Fruit fly (Drosophila melanogaster) whole organism, larva: Measurements from ENCODE around the gene CG6283.
A peak's percentile ranks its signal among the peaks of the same experiment; 100 is the strongest.

Experiments used
- noc ChIP-seq: fragments of 200-800 bp; sonication (Bioruptor generic); optimal IDR thresholded peaks from 3 replicates; lab custom pipeline; 2019; ENCODE audit warnings: missing biosample characterization, mild to moderate bottlenecking, missing genetic modification characterization, moderate library complexity

CG6283 gene

dm6 chr3R:27005338-27005737, 15.8 kb downstream of the CG6283 start, which contains the start of gene CG6296:
Gene CG6296, minus strand, starts transcription at chr3R:27005469.
- TF ChIP-seq noc (tag; lab: Kevin White, UChicago) = no peak

DNA sequence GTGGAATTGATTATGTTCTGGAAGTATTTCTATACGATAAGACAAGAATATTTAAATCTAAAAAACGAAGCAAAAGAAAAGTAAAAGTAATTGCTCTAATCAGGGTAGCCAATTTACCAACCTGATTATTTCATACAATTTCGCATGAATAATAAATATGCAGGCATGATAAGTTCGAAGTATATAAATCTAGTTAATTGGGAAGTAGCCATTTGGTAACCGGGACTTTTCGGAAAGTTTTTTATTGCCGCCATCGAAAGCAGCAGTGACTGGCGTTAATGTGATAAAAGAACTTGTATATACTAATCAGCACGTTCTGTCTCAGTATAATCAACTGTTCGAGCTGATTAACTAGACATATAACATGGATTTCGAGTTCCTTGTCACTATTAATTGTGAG, 18.4 kb downstream of the CG6283 start:
- peak; percentile 90 for TF ChIP-seq noc (tag; lab: Kevin White, UChicago)

dm6 chr3R:26999452-26999851, 21.7 kb downstream of the CG6283 start, which contains the start of gene CG31077:
Gene CG31077, plus strand, starts transcription at chr3R:26999752.
- TF ChIP-seq noc (tag; lab: Kevin White, UChicago) = no peak

DNA sequence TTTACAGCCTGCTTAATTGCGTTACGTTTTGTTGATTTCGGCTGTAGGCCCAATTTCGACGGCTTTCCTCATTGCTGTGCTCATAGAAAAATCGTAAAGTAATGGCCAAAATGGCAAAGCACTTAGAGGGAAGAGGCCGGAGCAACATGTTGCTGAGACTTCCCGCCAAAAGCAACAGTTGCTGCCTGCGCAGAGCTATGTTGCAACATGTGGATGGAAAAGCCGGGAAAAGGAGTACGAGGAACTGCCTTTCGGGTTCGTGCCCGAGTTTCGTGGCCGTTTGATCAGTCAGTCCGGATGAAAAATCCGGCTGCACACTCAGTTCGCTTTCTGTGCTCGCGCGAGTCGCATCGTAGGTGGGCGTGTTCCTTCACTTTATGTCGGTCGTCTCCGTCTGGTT, 24.5 kb downstream of the CG6283 start, which contains the start of gene RYa-R:
Gene RYa-R (plus strand): TSS at position 339 of the 400 bp plus-strand sequence.
- TF ChIP-seq noc (tag; lab: Kevin White, UChicago) = no peak

- TF ChIP-seq noc (tag; lab: Kevin White, UChicago) = no peak
Measured at dm6 chr3R:26994532-26994931, 26.6 kb downstream of the CG6283 start, which contains the start of gene TwdlC. Gene TwdlC, plus strand, starts transcription at chr3R:26994832.

DNA sequence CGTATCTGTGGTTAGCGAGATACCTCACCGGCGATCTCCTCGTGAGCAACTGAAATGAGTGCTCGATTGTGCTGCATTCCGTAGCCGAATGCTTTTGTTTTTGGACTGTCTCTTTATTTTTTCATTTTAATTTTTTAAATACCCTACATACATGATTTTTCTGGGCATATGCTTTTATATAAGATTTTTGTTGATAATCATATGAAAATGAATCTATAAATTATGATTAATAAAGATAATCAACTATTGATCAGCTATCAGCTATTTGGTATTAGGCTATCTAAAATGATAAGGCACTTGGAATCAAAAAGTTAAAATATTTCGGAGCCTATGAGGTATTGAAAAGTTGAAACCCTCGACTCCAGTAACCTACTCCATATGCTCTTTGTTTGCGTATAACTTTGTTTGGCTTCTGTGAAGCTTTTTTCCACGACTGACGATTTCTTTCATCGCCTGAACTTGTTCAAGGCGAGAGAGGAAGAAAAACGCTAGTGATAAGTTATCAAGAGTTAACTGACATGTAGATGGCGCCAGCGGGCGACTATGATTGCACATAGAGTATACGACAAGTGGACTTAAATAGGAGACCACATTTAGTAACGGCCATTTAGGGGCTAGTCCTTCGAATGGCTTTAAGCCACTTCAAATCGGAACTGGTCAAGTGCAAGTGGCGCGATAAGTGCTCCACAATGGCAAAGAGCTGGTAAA, 31.2 kb downstream of the CG6283 start, which contains the start of gene CG31076:
Gene CG31076 (minus strand): TSS at position 51 of the 708 bp plus-strand sequence.
- TF ChIP-seq noc (tag; lab: Kevin White, UChicago) = peak; percentile 76

dm6 chr3R:26988412-26988981, 32.7 kb downstream of the CG6283 start, which contains the start of gene CG31075:
Gene CG31075, minus strand, starts transcription at chr3R:26988517.
- peak; percentile 85 for TF ChIP-seq noc (tag; lab: Kevin White, UChicago)

- no peak for TF ChIP-seq noc (tag; lab: Kevin White, UChicago)
Measured at dm6 chr3R:26987455-26987854, 33.7 kb downstream of the CG6283 start.

DNA sequence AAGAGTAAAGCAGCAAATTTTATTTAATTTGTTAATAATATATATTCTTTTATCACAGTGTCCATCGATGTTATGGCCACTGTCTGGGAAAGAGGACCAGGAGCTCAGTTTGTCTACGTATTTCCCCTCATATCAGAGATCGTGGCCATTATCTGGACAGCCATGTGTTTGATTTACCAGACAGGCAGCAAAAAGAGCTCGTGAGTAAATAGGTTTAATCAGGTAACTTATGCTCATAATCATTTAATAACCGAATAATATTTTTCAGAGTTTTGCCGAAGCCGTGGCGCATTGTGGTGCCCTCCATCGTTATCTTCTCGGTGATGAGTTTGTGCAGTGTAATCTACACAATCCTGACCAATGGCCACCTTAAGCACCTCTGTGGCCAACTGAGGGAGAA, 36.7 kb downstream of the CG6283 start:
- TF ChIP-seq noc (tag; lab: Kevin White, UChicago) = peak; percentile 64

- no peak for TF ChIP-seq noc (tag; lab: Kevin White, UChicago)
Measured at dm6 chr3R:26982106-26982505, 39.1 kb downstream of the CG6283 start.

DNA sequence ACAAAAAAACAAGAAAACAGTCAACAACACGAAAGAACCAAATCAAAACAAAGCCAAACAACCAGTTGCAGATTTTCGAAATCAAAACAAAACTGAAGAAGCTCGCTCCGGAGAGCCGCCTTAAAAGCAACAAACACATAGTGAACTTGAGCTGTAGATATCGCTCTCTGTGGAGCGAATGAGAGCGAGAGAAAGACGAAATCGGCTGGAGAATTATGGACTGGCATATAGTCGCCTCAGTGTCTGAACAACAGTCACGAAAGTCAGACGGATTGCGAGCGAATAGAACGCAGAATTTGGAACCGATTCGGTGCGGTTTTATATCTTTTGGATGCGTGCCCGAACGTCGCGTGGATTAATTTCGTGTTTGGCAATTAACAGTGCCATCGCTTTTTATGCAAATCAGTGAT, 40.9 kb downstream of the CG6283 start:
- TF ChIP-seq noc (tag; lab: Kevin White, UChicago) = peak; percentile 28

DNA sequence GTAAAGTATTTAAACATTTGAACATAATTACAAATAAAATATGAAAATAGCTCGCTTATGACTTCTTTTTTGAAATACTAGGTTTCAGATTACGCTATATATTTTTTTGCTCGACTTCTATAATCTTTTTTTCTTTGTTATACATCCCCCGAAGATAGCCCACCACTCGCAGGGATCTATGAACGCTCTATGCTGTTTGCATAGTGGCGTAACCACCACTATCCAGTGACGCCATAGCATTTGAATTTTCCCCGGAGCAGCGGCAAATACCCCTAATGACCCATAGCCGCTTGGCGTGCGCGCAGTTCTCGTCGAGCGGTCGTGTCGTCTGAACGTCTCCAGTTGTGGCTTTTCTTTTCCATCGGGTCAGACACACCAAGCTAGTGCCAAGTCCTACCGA, 42.9 kb downstream of the CG6283 start, which contains the start of the genes CG14253 and CG46313:
Gene CG14253 (plus strand): TSS at position 301 of the 400 bp plus-strand sequence.
Gene CG46313 (plus strand): TSS at position 301 of the 400 bp plus-strand sequence.
- TF ChIP-seq noc (tag; lab: Kevin White, UChicago) = no peak
